Worm (Caenorhabditis elegans): Measurements from ENCODE around the gene C05C12.6.
"Not testable (repeated sequence)": the region's sequence is repeated elsewhere in the genome, so short reads cannot be mapped to it uniquely, and the experiment has no call there.

C05C12.6 gene

ce11 chrIV:11202389-11202788, 38.9 kb downstream of the C05C12.6 start, which contains the start of gene R07H5.11:
TSS of gene R07H5.11 (plus strand) at chrIV:11202768.
- TF ChIP-seq lin-38 (GFP tag; IDR thresholded peaks at IDR 0.05): peak; percentile 56

ce11 chrIV:11200682-11201081, 40.6 kb downstream of the C05C12.6 start:
- TF ChIP-seq vab-7 (GFP tag; IDR thresholded peaks at IDR 0.05) (0 out of 2 replicates have a peak, but pooled peaks have one; percentile 56), lin-38 (GFP tag; IDR thresholded peaks at IDR 0.05) (peak; percentile 86), ceh-44 (GFP tag; IDR thresholded peaks at IDR 0.05) (0 out of 2 replicates have a peak, but pooled peaks have one; percentile 21)

ce11 chrIV:11198983-11199382, 42.3 kb downstream of the C05C12.6 start, which contains the start of gene R07H5.16:
TSS of gene R07H5.16 (plus strand) at chrIV:11199330.
- TF ChIP-seq vab-7 (GFP tag; IDR thresholded peaks at IDR 0.05) (peak; percentile 65), madf-9 (GFP tag; conservative IDR thresholded peaks at IDR 0.05) (0 out of 2 replicates have a peak, but pooled peaks have one; percentile 36), lin-38 (GFP tag; IDR thresholded peaks at IDR 0.05) (peak; percentile 92), mes-2 (tag; optimal IDR thresholded peaks at IDR 0.05; ENCODE audit: poor library complexity, severe bottlenecking) (peak; percentile 37)

ce11 chrIV:11196866-11197265, 44.4 kb downstream of the C05C12.6 start:
- TF ChIP-seq madf-5 (GFP tag; IDR thresholded peaks at IDR 0.05) (0 out of 4 replicates have a peak, but pooled peaks of 1 of the 2 experiments have one; percentile 50), vab-7 (GFP tag; IDR thresholded peaks at IDR 0.05) (peak; percentile 78), ZK337.2 (GFP tag; IDR thresholded peaks at IDR 0.05) (peak; percentile 73), hmg-1.1 (GFP tag; IDR thresholded peaks at IDR 0.05) (peak; percentile 71), F26F4.8 (GFP tag; conservative IDR thresholded peaks at IDR 0.05) (peak; percentile 79), nhr-41 (GFP tag; IDR thresholded peaks at IDR 0.05) (0 out of 2 replicates have a peak, but pooled peaks have one; percentile 60), F44E2.7 (GFP tag; IDR thresholded peaks at IDR 0.05) (peak; percentile 58; the same call in 1 of the 2 replicates), dmd-8 (GFP tag; IDR thresholded peaks at IDR 0.05) (peak; percentile 76), ctbp-1 (GFP tag; IDR thresholded peaks at IDR 0.05) (peak; percentile 62; the same call in 1 of the 2 replicates), snpc-1.2 (GFP tag; IDR thresholded peaks at IDR 0.05) (peak; percentile 80), nhr-42 (GFP tag; IDR thresholded peaks at IDR 0.05) (0 out of 2 replicates have a peak, but pooled peaks have one; percentile 32), zfp-3 (GFP tag; conservative IDR thresholded peaks at IDR 0.05) (peak; percentile 66; the same call in 1 of the 2 replicates), D1046.2 (GFP tag; IDR thresholded peaks at IDR 0.05) (peak; percentile 66; the same call in 1 of the 2 replicates), pha-4 (GFP tag; IDR thresholded peaks at IDR 0.05) (peak; percentile 70; the same call in 1 of the 2 replicates)
- TF ChIP-seq pha-4 (tag; optimal IDR thresholded peaks at IDR 0.05): not testable (repeated sequence)

ce11 chrIV:11189411-11189810, 51.9 kb downstream of the C05C12.6 start, which contains the start of gene fbxb-79:
TSS of gene fbxb-79 (minus strand) at chrIV:11189511.
- no peak for TF ChIP-seq tra-1 (GFP tag; IDR thresholded peaks at IDR 0.05)
- TF ChIP-seq unc-62 (GFP tag; optimal IDR thresholded peaks at IDR 0.05 in 1 of 2): no peak
- TF ChIP-seq unc-62 (tag; optimal IDR thresholded peaks at IDR 0.05): no peak
- TF ChIP-seq spr-3 (GFP tag; optimal IDR thresholded peaks at IDR 0.05): no peak
- no peak for TF ChIP-seq ZK546.5 (tag; optimal IDR thresholded peaks at IDR 0.05)
- TF ChIP-seq ceh-44 (GFP tag; IDR thresholded peaks at IDR 0.05): no peak

- TF ChIP-seq unc-62 (GFP tag; optimal IDR thresholded peaks at IDR 0.05 in 1 of 2) (peak in 1 of 2 experiments; percentile 29), unc-62 (tag; optimal IDR thresholded peaks at IDR 0.05) (no peak), lir-3 (tag; optimal IDR thresholded peaks at IDR 0.05) (no peak)
Observed at ce11 chrIV:11186729-11187128, 54.5 kb downstream of the C05C12.6 start, which contains the start of gene sdz-27. TSS of gene sdz-27 (plus strand) at chrIV:11187029.

ce11 chrIV:11183991-11184390, 57.3 kb downstream of the C05C12.6 start, which contains the start of gene nuaf-3:
TSS of gene nuaf-3 (plus strand) at chrIV:11184291.
- TF ChIP-seq lsy-2 (tag; optimal IDR thresholded peaks at IDR 0.05) (no peak), pqm-1 (tag; optimal IDR thresholded peaks at IDR 0.05) (no peak), T26A8.4 (GFP tag; IDR thresholded peaks at IDR 0.05) (0 out of 2 replicates have a peak, but pooled peaks have one; percentile 27), dve-1 (tag; optimal IDR thresholded peaks at IDR 0.05; ENCODE audit: insufficient read depth) (peak; percentile 22), ama-1 (optimal IDR thresholded peaks at IDR 0.05) (peak; percentile 44), unc-62 (GFP tag; optimal IDR thresholded peaks at IDR 0.05 in 1 of 2) (peak in 1 of 2 experiments; percentile 12), unc-62 (tag; optimal IDR thresholded peaks at IDR 0.05) (no peak), daf-16 (GFP tag; optimal IDR thresholded peaks at IDR 0.05) (no peak), daf-16 (tag; optimal IDR thresholded peaks at IDR 0.05) (peak; percentile 34)
